Fruit fly (Drosophila melanogaster) whole organism, pupa: Measurements from ENCODE around the gene robl37BC.

Experiments used
- CG15710 ChIP-seq: fragments of 200-800 bp; sonication (Bioruptor generic); optimal IDR thresholded peaks from 2 replicates; lab custom pipeline; 2018; ENCODE audit warnings: missing biosample characterization, mild to moderate bottlenecking, missing genetic modification characterization, moderate library complexity
- CG17806 ChIP-seq: fragments of 200-800 bp; sonication (Bioruptor generic); optimal IDR thresholded peaks from 2 replicates; lab custom pipeline; 2018; ENCODE audit warnings: missing biosample characterization, mild to moderate bottlenecking, missing genetic modification characterization, moderate library complexity
- CG34367 ChIP-seq: fragments of 200-800 bp; sonication (Bioruptor generic); optimal IDR thresholded peaks from 2 replicates; lab custom pipeline; 2018; ENCODE audit warnings: missing biosample characterization, mild to moderate bottlenecking, missing genetic modification characterization
- CG8159 ChIP-seq: fragments of 200-800 bp; sonication (Bioruptor generic); optimal IDR thresholded peaks from 3 replicates; lab custom pipeline; 2018; ENCODE audit warnings: missing biosample characterization, mild to moderate bottlenecking, missing genetic modification characterization, moderate library complexity
- CG8301 ChIP-seq: fragments of 200-800 bp; sonication (Bioruptor generic); optimal IDR thresholded peaks from 2 replicates; lab custom pipeline; 2018; ENCODE audit warnings: missing biosample characterization, mild to moderate bottlenecking, missing genetic modification characterization
- EcR ChIP-seq: fragments of 200-800 bp; sonication (Bioruptor generic); optimal IDR thresholded peaks from 3 replicates; lab custom pipeline; 2019; ENCODE audit warnings: missing biosample characterization, missing genetic modification characterization, mild to moderate bottlenecking, moderate library complexity, missing genetic modification reagents
- Pif1A ChIP-seq: fragments of 200-800 bp; sonication (Bioruptor generic); optimal IDR thresholded peaks from 3 replicates; lab custom pipeline; 2016; ENCODE audit warnings: missing biosample characterization, missing genetic modification characterization
- Pif1B ChIP-seq: fragments of 200-800 bp; sonication (Bioruptor generic); optimal IDR thresholded peaks from 3 replicates; lab custom pipeline; 2016; ENCODE audit warnings: missing biosample characterization, missing genetic modification characterization
- rn ChIP-seq: fragments of 200-800 bp; sonication (Bioruptor generic); IDR thresholded peaks from 2 replicates; pipeline ENCODE4 v1.3.6; 2022; ENCODE audit warnings: missing biosample characterization, missing genetic modification characterization

DNA sequence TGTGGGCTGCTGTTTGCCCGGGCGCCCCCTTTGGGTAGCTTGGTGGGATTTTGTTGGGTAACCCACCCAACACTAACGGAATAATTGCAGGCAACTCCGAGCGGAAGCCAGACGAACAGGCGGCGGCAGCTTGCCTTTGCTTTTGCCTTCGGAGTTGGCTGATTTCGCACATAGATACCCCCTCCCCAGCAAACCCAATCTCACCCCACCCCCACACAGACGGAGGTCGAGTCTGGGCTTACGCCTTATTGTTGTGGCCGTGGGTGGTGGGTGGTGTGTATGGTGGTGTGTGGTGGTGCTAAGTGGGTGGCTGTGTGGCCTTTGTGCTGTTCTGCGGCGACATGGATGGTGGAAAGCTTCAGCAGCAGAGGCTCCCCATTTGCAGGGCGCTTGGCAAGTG lies 5.0 kb downstream of the robl37BC start:
- TF ChIP-seq EcR (GFP tag; lab: Kevin White, UChicago) (no peak), CG15710 (tag; lab: Kevin White, UChicago) (no peak), Pif1B (GFP tag; lab: Kevin White, UChicago) (no peak), Pif1A (GFP tag; lab: Kevin White, UChicago) (no peak), CG17806 (tag; lab: Kevin White, UChicago) (no peak), CG8301 (no peak), CG8159 (no peak), rn (GFP tag; lab: Robert Waterston, UW) (no peak), CG34367 (tag; lab: Kevin White, UChicago) (no peak)
